Fruit fly (Drosophila melanogaster) whole organism, embryonic: ENCODE results near the gene CG42638.

Source experiments
- B-H2 ChIP-seq: fragments of 200-800 bp; sonication (Bioruptor generic); optimal IDR thresholded peaks from 2 replicates; lab custom pipeline; 2018; ENCODE audit warnings: missing biosample characterization, mild to moderate bottlenecking, missing genetic modification characterization
- BEAF-32 ChIP-seq: fragments of 200-800 bp; sonication (Bioruptor generic); optimal IDR thresholded peaks from 3 replicates; lab custom pipeline; 2017; ENCODE audit warnings: missing biosample characterization, missing genetic modification characterization, mild to moderate bottlenecking, moderate library complexity, missing genetic modification reagents
- CG10267 ChIP-seq: fragments of 200-800 bp; sonication (Bioruptor generic); optimal IDR thresholded peaks from 2 replicates; lab custom pipeline; 2018; ENCODE audit warnings: missing biosample characterization, mild to moderate bottlenecking, missing genetic modification characterization, moderate library complexity
- CG11504 ChIP-seq: fragments of 200-800 bp; sonication (Bioruptor generic); optimal IDR thresholded peaks from 3 replicates; lab custom pipeline; 2019; ENCODE audit warnings: missing biosample characterization, mild to moderate bottlenecking, missing genetic modification characterization, moderate library complexity
- CG11696 ChIP-seq: fragments of 200-800 bp; sonication (Bioruptor generic); IDR thresholded peaks from 2 replicates; pipeline ENCODE4 v1.3.6; 2022; ENCODE audit warnings: missing biosample characterization, missing genetic modification characterization
- CG13424 ChIP-seq: fragments of 200-800 bp; sonication (Bioruptor generic); optimal IDR thresholded peaks from 2 replicates; lab custom pipeline; 2019; ENCODE audit warnings: missing biosample characterization, mild to moderate bottlenecking, missing genetic modification characterization, moderate library complexity
- CG14860 ChIP-seq: fragments of 200-800 bp; sonication (Bioruptor generic); IDR thresholded peaks from 3 replicates; pipeline ENCODE4 v1.3.6; 2022; ENCODE audit warnings: missing biosample characterization, missing genetic modification characterization; ENCODE audit not compliant: partially characterized antibody
- CG15073 ChIP-seq: fragments of 200-800 bp; sonication (Bioruptor generic); optimal IDR thresholded peaks from 2 replicates; lab custom pipeline; 2016; ENCODE audit warnings: missing biosample characterization, missing genetic modification characterization
- CG17361 ChIP-seq: fragments of 200-800 bp; sonication (Bioruptor generic); IDR thresholded peaks from 3 replicates; pipeline ENCODE4 v1.3.6; 2022; ENCODE audit warnings: missing biosample characterization, missing genetic modification characterization
- CG17829 ChIP-seq: fragments of 200-800 bp; optimal IDR thresholded peaks from 2 replicates; lab custom pipeline; 2019; ENCODE audit warnings: missing biosample characterization, mild to moderate bottlenecking, missing genetic modification characterization, moderate library complexity
- CG17912 ChIP-seq: fragments of 200-800 bp; sonication (Bioruptor generic); optimal IDR thresholded peaks from 2 replicates; lab custom pipeline; 2018; ENCODE audit warnings: missing biosample characterization, mild to moderate bottlenecking, missing genetic modification characterization
- CG1832 ChIP-seq: fragments of 200-800 bp; sonication (Bioruptor generic); optimal IDR thresholded peaks from 2 replicates; lab custom pipeline; 2017; ENCODE audit warnings: missing biosample characterization, mild to moderate bottlenecking, missing genetic modification characterization, inconsistent platforms
- CG2116 ChIP-seq: fragments of 200-800 bp; sonication (Bioruptor generic); optimal IDR thresholded peaks from 3 replicates; lab custom pipeline; 2018; ENCODE audit warnings: missing biosample characterization, mild to moderate bottlenecking, missing genetic modification characterization
- CG2712 ChIP-seq: fragments of 200-800 bp; optimal IDR thresholded peaks from 3 replicates; lab custom pipeline; 2019; ENCODE audit warnings: missing biosample characterization, mild to moderate bottlenecking, missing genetic modification characterization, moderate library complexity
- CG31388 ChIP-seq: fragments of 200-800 bp; sonication (Bioruptor generic); optimal IDR thresholded peaks from 2 replicates; lab custom pipeline; 2016; ENCODE audit warnings: missing biosample characterization, missing genetic modification characterization
- CG9727 ChIP-seq: fragments of 200-800 bp; sonication (Bioruptor generic); optimal IDR thresholded peaks from 3 replicates; lab custom pipeline; 2017; ENCODE audit warnings: missing biosample characterization, mild to moderate bottlenecking, missing genetic modification characterization
- CTCF ChIP-seq: fragments of 200-800 bp; sonication (Bioruptor generic); optimal IDR thresholded peaks from 2 replicates; lab custom pipeline; 2017; ENCODE audit warnings: missing biosample characterization, mild to moderate bottlenecking, missing genetic modification characterization, moderate library complexity
- D ChIP-seq, 2 experiments: fragments of 200-800 bp in 1 of 2; fragments of >200 bp in 1 of 2; sonication (Bioruptor generic) in 1 of 2; optimal IDR thresholded peaks; 2 replicates in 1 of 2; 3 replicates in 1 of 2; lab custom pipeline; 2017; ENCODE audit warnings: mild to moderate bottlenecking in 1 of 2, missing biosample characterization in 1 of 2, missing genetic modification characterization in 1 of 2, missing genetic modification reagents in 1 of 2
- D19B ChIP-seq: fragments of 200-800 bp; sonication (Bioruptor generic); optimal IDR thresholded peaks from 2 replicates; lab custom pipeline; 2017; ENCODE audit warnings: missing biosample characterization, mild to moderate bottlenecking, missing genetic modification characterization
- Dip2 ChIP-seq: fragments of 200-800 bp; sonication (Bioruptor generic); IDR thresholded peaks from 2 replicates; pipeline ENCODE4 v1.3.6; 2022; ENCODE audit warnings: missing biosample characterization, missing genetic modification characterization
- Elba2 ChIP-seq: fragments of 200-800 bp; sonication (Bioruptor generic); optimal IDR thresholded peaks from 3 replicates; lab custom pipeline; 2016; ENCODE audit warnings: missing biosample characterization, missing genetic modification characterization
- Ets65A ChIP-seq: fragments of 200-800 bp; sonication (Bioruptor generic); peaks from one replicate; lab custom pipeline; 2016; ENCODE audit warnings: missing biosample characterization, missing genetic modification characterization
- Fer2 ChIP-seq: fragments of 200-800 bp; sonication (Bioruptor generic); optimal IDR thresholded peaks from 2 replicates; lab custom pipeline; 2018; ENCODE audit warnings: missing biosample characterization, mild to moderate bottlenecking, missing genetic modification characterization, moderate library complexity
- Hand ChIP-seq: fragments of 200-800 bp; sonication (Bioruptor generic); optimal IDR thresholded peaks from 2 replicates; lab custom pipeline; 2017; ENCODE audit warnings: mild to moderate bottlenecking, missing biosample characterization, missing genetic modification reagents, missing genetic modification characterization
- Hsf ChIP-seq: fragments of 200-800 bp; sonication (Bioruptor generic); optimal IDR thresholded peaks from 3 replicates; lab custom pipeline; 2016; ENCODE audit warnings: missing biosample characterization, missing genetic modification characterization
- Max ChIP-seq: fragments of 200-800 bp; sonication (Bioruptor generic); optimal IDR thresholded peaks from 2 replicates; lab custom pipeline; 2016; ENCODE audit warnings: missing biosample characterization, mild to moderate bottlenecking, missing genetic modification characterization
- Mes4 ChIP-seq: fragments of 200-800 bp; sonication (Bioruptor generic); optimal IDR thresholded peaks from 2 replicates; lab custom pipeline; 2016; ENCODE audit warnings: missing biosample characterization, missing genetic modification characterization
- Ptx1 ChIP-seq: fragments of 200-800 bp; sonication (Bioruptor generic); IDR thresholded peaks from 2 replicates; pipeline ENCODE4 v1.3.6; 2022; ENCODE audit warnings: missing biosample characterization, missing genetic modification characterization
- YL-1 ChIP-seq: fragments of 200-800 bp; sonication (Bioruptor generic); optimal IDR thresholded peaks from 3 replicates; lab custom pipeline; 2017; ENCODE audit warnings: missing biosample characterization, mild to moderate bottlenecking, missing genetic modification characterization
- ash1 ChIP-seq: fragments of 200-800 bp; sonication (Bioruptor generic); optimal IDR thresholded peaks from 2 replicates; lab custom pipeline; 2018; ENCODE audit warnings: missing biosample characterization, mild to moderate bottlenecking, missing genetic modification characterization
- az2 ChIP-seq: fragments of 200-800 bp; sonication (Bioruptor generic); optimal IDR thresholded peaks from 3 replicates; lab custom pipeline; 2016; ENCODE audit warnings: missing biosample characterization, missing genetic modification characterization
- danr ChIP-seq: fragments of 200-800 bp; sonication (Bioruptor generic); IDR thresholded peaks from 2 replicates; pipeline ENCODE4 v1.3.6; 2022; ENCODE audit warnings: missing biosample characterization, missing genetic modification characterization
- ems ChIP-seq: fragments of 200-800 bp; sonication (Bioruptor generic); optimal IDR thresholded peaks from 3 replicates; lab custom pipeline; 2016; ENCODE audit warnings: missing biosample characterization, missing genetic modification characterization
- ewg ChIP-seq: fragments of 200-800 bp; sonication (Bioruptor generic); optimal IDR thresholded peaks from 3 replicates; lab custom pipeline; 2017; ENCODE audit warnings: mild to moderate bottlenecking, missing biosample characterization, missing genetic modification reagents, missing genetic modification characterization
- ftz-f1 ChIP-seq: fragments of 200-800 bp; sonication (Bioruptor generic); optimal IDR thresholded peaks from 2 replicates; lab custom pipeline; 2016; ENCODE audit warnings: missing biosample characterization, missing genetic modification characterization
- gce ChIP-seq: fragments of 200-800 bp; sonication (Bioruptor generic); IDR thresholded peaks from 3 replicates; pipeline ENCODE4 v1.3.6; 2022; ENCODE audit warnings: missing biosample characterization, missing genetic modification characterization
- hbn ChIP-seq: fragments of 200-800 bp; sonication (Bioruptor generic); IDR thresholded peaks from 2 replicates; pipeline ENCODE4 v1.3.6; 2022; ENCODE audit warnings: missing biosample characterization, missing genetic modification characterization; ENCODE audit not compliant: partially characterized antibody
- her ChIP-seq: fragments of 200-800 bp; sonication (Bioruptor generic); optimal IDR thresholded peaks from 2 replicates; lab custom pipeline; 2016; ENCODE audit warnings: missing biosample characterization, missing genetic modification characterization
- ind ChIP-seq: fragments of 200-800 bp; sonication (Bioruptor generic); optimal IDR thresholded peaks from 3 replicates; lab custom pipeline; 2016; ENCODE audit warnings: missing biosample characterization, missing genetic modification characterization
- luna ChIP-seq: fragments of 200-800 bp; sonication (Bioruptor generic); optimal IDR thresholded peaks from 2 replicates; lab custom pipeline; 2016; ENCODE audit warnings: missing biosample characterization, missing genetic modification characterization
- pum ChIP-seq: fragments of 200-800 bp; sonication (Bioruptor generic); optimal IDR thresholded peaks from 2 replicates; lab custom pipeline; 2016; ENCODE audit warnings: missing biosample characterization, missing genetic modification characterization
- ro ChIP-seq: fragments of 200-800 bp; sonication (Bioruptor generic); IDR thresholded peaks from 2 replicates; pipeline ENCODE4 v1.3.6; 2022; ENCODE audit warnings: missing biosample characterization, missing genetic modification characterization
- run ChIP-seq: fragments of 200-800 bp; sonication (Bioruptor generic); optimal IDR thresholded peaks from 3 replicates; lab custom pipeline; 2018; ENCODE audit warnings: missing biosample characterization, mild to moderate bottlenecking, missing genetic modification characterization
- seq ChIP-seq: fragments of 200-800 bp; sonication (Bioruptor generic); IDR thresholded peaks from 2 replicates; pipeline ENCODE4 v1.3.6; 2022; ENCODE audit warnings: missing biosample characterization, missing genetic modification characterization
- sna ChIP-seq: fragments of 200-800 bp; sonication (Bioruptor generic); IDR thresholded peaks from 2 replicates; pipeline ENCODE4 v1.3.6; 2022; ENCODE audit warnings: missing biosample characterization, missing genetic modification characterization; ENCODE audit not compliant: partially characterized antibody
- stwl ChIP-seq: fragments of 200-800 bp; sonication (Bioruptor generic); optimal IDR thresholded peaks from 3 replicates; lab custom pipeline; 2018; ENCODE audit warnings: missing biosample characterization, mild to moderate bottlenecking, missing genetic modification characterization, moderate library complexity
- vnd ChIP-seq: fragments of 200-800 bp; sonication (Bioruptor generic); IDR thresholded peaks from 3 replicates; pipeline ENCODE4 v1.3.6; 2022; ENCODE audit warnings: missing biosample characterization, missing genetic modification characterization; ENCODE audit not compliant: partially characterized antibody
- zen ChIP-seq: fragments of 200-800 bp; sonication (Bioruptor generic); optimal IDR thresholded peaks from 3 replicates; lab custom pipeline; 2018; ENCODE audit warnings: missing biosample characterization, mild to moderate bottlenecking, missing genetic modification characterization, moderate library complexity
- zfh1 ChIP-seq: fragments of 200-800 bp; sonication (Bioruptor generic); IDR thresholded peaks from 3 replicates; pipeline ENCODE4 v1.3.6; 2022; ENCODE audit warnings: missing biosample characterization, missing genetic modification characterization

CG42638 gene

DNA sequence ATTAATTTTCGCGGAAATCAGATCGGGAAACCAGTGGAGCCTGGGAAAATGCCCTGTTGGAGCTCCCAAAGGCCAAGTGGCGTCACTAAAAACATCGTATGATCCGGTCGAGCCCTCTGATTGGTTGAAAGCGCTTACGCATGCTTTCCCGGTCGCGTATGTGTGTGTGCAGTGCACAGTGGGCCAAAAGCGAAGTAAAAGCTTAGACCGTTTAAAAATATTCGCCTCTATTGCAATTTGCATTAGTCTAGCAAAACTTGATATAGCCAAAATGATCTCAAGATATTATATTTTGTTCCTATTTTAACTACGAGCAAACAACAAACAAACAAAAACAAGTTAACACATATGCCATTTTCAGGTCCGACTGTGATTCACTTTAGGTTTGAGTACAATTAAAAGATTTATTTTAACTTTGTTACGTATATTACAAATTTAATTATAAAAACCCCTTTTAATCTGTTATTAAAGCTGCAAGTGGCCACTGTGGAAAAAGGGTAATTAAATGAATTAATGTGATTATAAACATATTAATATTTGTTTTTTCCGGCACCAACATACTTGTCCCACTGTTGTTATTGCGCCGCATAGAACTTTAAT lies 44.8 kb upstream of the CG42638 start (continued):
- TF ChIP-seq Ets65A (GFP tag; lab: Kevin White, UChicago), result peak; percentile 96
- TF ChIP-seq ash1 (GFP tag; lab: Kevin White, UChicago), result no peak
- TF ChIP-seq CG31388 (GFP tag; lab: Kevin White, UChicago), result no peak
- no peak for TF ChIP-seq D (optimal IDR thresholded peaks at IDR 0.05; lab: Kevin White, UChicago)
- peak; percentile 76 for TF ChIP-seq D (GFP tag; optimal IDR thresholded peaks at IDR 0.05; lab: Kevin White, UChicago)
- TF ChIP-seq zfh1 (GFP tag; lab: Robert Waterston, UW), result peak; percentile 74
- no peak for TF ChIP-seq danr (GFP tag; lab: Robert Waterston, UW)
- peak; percentile 44; the same call in 1 of the 3 replicates for TF ChIP-seq CG14860 (GFP tag; lab: Robert Waterston, UW)
- TF ChIP-seq CG17912 (GFP tag; lab: Kevin White, UChicago), result peak; percentile 36
- TF ChIP-seq Mes4, result peak; percentile 71
- TF ChIP-seq seq, result peak; percentile 76
- TF ChIP-seq Dip2 (GFP tag; lab: Robert Waterston, UW), result no peak
- peak; percentile 77 for TF ChIP-seq CG10267
- peak; percentile 24; the same call in 1 of the 2 replicates for TF ChIP-seq CG11696
- no peak for TF ChIP-seq CG1832
- no peak for TF ChIP-seq hbn (GFP tag; lab: Robert Waterston, UW)
- TF ChIP-seq ind, result peak; percentile 81
- TF ChIP-seq B-H2 (GFP tag; lab: Kevin White, UChicago), result peak; percentile 71
- peak; percentile 76 for TF ChIP-seq Ptx1 (GFP tag; lab: Robert Waterston, UW)
- TF ChIP-seq Elba2 (GFP tag; lab: Kevin White, UChicago), result no peak
- TF ChIP-seq CG13424 (tag; lab: Kevin White, UChicago), result peak; percentile 86
- TF ChIP-seq vnd (GFP tag; lab: Robert Waterston, UW), result peak; percentile 52; the same call in 1 of the 3 replicates
- peak; percentile 92 for TF ChIP-seq CG17361 (GFP tag; lab: Robert Waterston, UW)
- peak; percentile 82 for TF ChIP-seq az2
- TF ChIP-seq CG11504 (tag; lab: Kevin White, UChicago), result peak; percentile 90
- 0 out of 2 replicates have a peak, but pooled peaks have one; percentile 29 for TF ChIP-seq ro
- TF ChIP-seq CG9727, result peak; percentile 94
- TF ChIP-seq gce, result 0 out of 3 replicates have a peak, but pooled peaks have one; percentile 11
- peak; percentile 52 for TF ChIP-seq CG2116 (GFP tag; lab: Kevin White, UChicago)
- peak; percentile 81 for TF ChIP-seq Hsf (GFP tag; lab: Kevin White, UChicago)
- peak; percentile 83 for TF ChIP-seq Max (GFP tag; lab: Kevin White, UChicago)
- TF ChIP-seq CG15073 (GFP tag; lab: Kevin White, UChicago), result peak; percentile 52
- TF ChIP-seq ems (GFP tag; lab: Kevin White, UChicago), result peak; percentile 72
- peak; percentile 49 for TF ChIP-seq Fer2 (tag; lab: Kevin White, UChicago)
- TF ChIP-seq her (GFP tag; lab: Kevin White, UChicago), result peak; percentile 73
- TF ChIP-seq YL-1, result peak; percentile 68
- peak; percentile 73 for TF ChIP-seq run
- TF ChIP-seq CG2712 (tag; lab: Kevin White, UChicago), result peak; percentile 88
- TF ChIP-seq stwl (tag; lab: Kevin White, UChicago), result no peak
- peak; percentile 85 for TF ChIP-seq CG17829 (tag; lab: Kevin White, UChicago)
- TF ChIP-seq Hand (GFP tag; lab: Kevin White, UChicago), result peak; percentile 91
- peak; percentile 79 for TF ChIP-seq ewg (GFP tag; lab: Kevin White, UChicago)
- peak; percentile 49 for TF ChIP-seq pum (GFP tag; lab: Kevin White, UChicago)
- no peak for TF ChIP-seq BEAF-32
- TF ChIP-seq D19B (GFP tag; lab: Kevin White, UChicago), result peak; percentile 72
- peak; percentile 39 for TF ChIP-seq zen
- TF ChIP-seq ftz-f1 (GFP tag; lab: Kevin White, UChicago), result no peak
- no peak for TF ChIP-seq CTCF (GFP tag; lab: Kevin White, UChicago)
- TF ChIP-seq luna (GFP tag; lab: Kevin White, UChicago), result no peak
- TF ChIP-seq sna, result peak; percentile 33; the same call in 1 of the 2 replicates
